Fruit fly (Drosophila melanogaster) whole organism: ENCODE results near the gene Ir94d.

Experiments used
- CG8478 ChIP-seq: fragments of >200 bp; optimal IDR thresholded peaks from 2 replicates; lab custom pipeline; 2018; ENCODE audit warnings: inconsistent platforms
- Dll ChIP-seq: fragments of >200 bp; optimal IDR thresholded peaks from 2 replicates; lab custom pipeline; 2017
- pan ChIP-seq: fragments of >200 bp; optimal IDR thresholded peaks from 2 replicates; lab custom pipeline; 2017
- psq ChIP-seq: fragments of >200 bp; optimal IDR thresholded peaks from 2 replicates; lab custom pipeline; 2017
- usp ChIP-seq: fragments of >200 bp; optimal IDR thresholded peaks from 2 replicates; lab custom pipeline; 2017; ENCODE audit warnings: missing biosample characterization, missing genetic modification characterization, mixed read lengths

DNA sequence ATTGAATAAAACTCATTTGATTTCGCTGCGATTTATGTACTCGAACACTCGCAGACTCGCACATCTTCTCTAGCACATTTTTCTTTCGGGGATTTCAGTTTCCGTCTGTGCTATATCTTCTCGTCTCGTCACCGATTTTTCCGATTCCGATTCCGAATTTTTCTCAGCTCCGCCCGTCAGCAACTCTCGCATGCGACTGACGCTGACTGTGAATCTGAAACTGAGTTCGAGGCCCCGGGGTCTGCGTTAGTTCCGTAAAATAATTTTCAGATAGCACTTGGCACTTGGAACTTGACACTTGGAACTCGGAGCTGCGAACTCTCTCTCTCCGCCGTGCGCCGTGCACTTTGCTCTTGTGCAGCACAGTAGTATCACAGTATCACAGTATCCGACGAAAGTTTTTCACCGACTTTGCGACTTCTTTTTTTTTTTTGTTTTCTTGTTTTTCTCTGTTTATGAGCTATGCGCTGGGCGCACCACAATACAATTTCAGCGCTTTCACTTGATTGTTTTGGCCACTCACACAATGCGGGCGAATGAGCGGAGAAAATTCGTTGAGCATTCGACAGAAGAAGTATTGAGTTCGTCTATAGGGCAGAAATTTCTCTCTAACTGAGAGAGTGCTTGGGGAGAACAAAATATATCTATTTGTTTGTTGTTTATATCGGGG lies 17.9 kb upstream of the Ir94d start, which contains the start of gene CG4393:
- TF ChIP-seq pan (lab: Kevin White, UChicago) (no peak), CG8478 (lab: Kevin White, UChicago) (no peak), usp (GFP tag; lab: Kevin White, UChicago) (no peak), psq (lab: Kevin White, UChicago) (no peak), Dll (no peak)
